Fruit fly (Drosophila melanogaster) Kc167 (cell line): ENCODE measurements around the gene CG31546.

Source experiments
- Myc ChIP-seq: fragments of >200 bp; optimal IDR thresholded peaks from 2 replicates; lab custom pipeline; 2017; ENCODE audit warnings: missing external identifiers
- Sin3A ChIP-seq: fragments of >200 bp; optimal IDR thresholded peaks from 2 replicates; lab custom pipeline; 2018; ENCODE audit warnings: missing external identifiers
- h ChIP-seq: fragments of >200 bp; optimal IDR thresholded peaks from 3 replicates; lab custom pipeline; 2018; ENCODE audit warnings: missing external identifiers
- insv ChIP-seq: fragments of >200 bp; optimal IDR thresholded peaks from 3 replicates; lab custom pipeline; 2018; ENCODE audit warnings: missing external identifiers
- psq ChIP-seq: fragments of >200 bp; optimal IDR thresholded peaks from 2 replicates; lab custom pipeline; 2017; ENCODE audit warnings: missing external identifiers
- ttk ChIP-seq: sonication (Bioruptor generic); optimal IDR thresholded peaks from 2 replicates; lab custom pipeline; 2017; ENCODE audit warnings: missing external identifiers

The CG31546 gene

dm6 chr3R:5594878-5595277 lies 40.5 kb downstream of the CG31546 start:
- TF ChIP-seq h (no peak), Sin3A (lab: Kevin White, UChicago) (no peak), psq (lab: Kevin White, UChicago) (no peak), insv (lab: Kevin White, UChicago) (no peak), ttk (lab: Kevin White, UChicago) (no peak), Myc (lab: Kevin White, UChicago) (no peak)

- TF ChIP-seq insv (lab: Kevin White, UChicago): no peak
Observed at dm6 chr3R:5592009-5592572, 43.3 kb downstream of the CG31546 start.

- TF ChIP-seq insv (lab: Kevin White, UChicago) (no peak), Sin3A (lab: Kevin White, UChicago) (no peak), ttk (lab: Kevin White, UChicago) (no peak), psq (lab: Kevin White, UChicago) (no peak), Myc (lab: Kevin White, UChicago) (no peak), h (no peak)
Observed at dm6 chr3R:5591398-5591853, 44.0 kb downstream of the CG31546 start, which contains the start of the genes noi and Vha26. noi (minus strand) TSS chr3R:5591459. Vha26 (plus strand) TSS chr3R:5591763.

- no peak for TF ChIP-seq Myc (lab: Kevin White, UChicago)
- TF ChIP-seq Sin3A (lab: Kevin White, UChicago): no peak
- no peak for TF ChIP-seq ttk (lab: Kevin White, UChicago)
- no peak for TF ChIP-seq psq (lab: Kevin White, UChicago)
- no peak for TF ChIP-seq insv (lab: Kevin White, UChicago)
- no peak for TF ChIP-seq h
Observed at dm6 chr3R:5588573-5588972, 46.9 kb downstream of the CG31546 start, which contains the start of gene PolZ2. PolZ2 (plus strand) TSS chr3R:5588873.

dm6 chr3R:5587863-5588519 lies 47.4 kb downstream of the CG31546 start, which contains the start of gene CG2926:
CG2926 (minus strand) TSS chr3R:5588380.
- TF ChIP-seq insv (lab: Kevin White, UChicago) (no peak), psq (lab: Kevin White, UChicago) (no peak), ttk (lab: Kevin White, UChicago) (no peak), Sin3A (lab: Kevin White, UChicago) (no peak), Myc (lab: Kevin White, UChicago) (no peak), h (no peak)
